Worm (Caenorhabditis elegans): Measurements from ENCODE around the gene gar-2.

Gene gar-2

ce11 chrIII:6341878-6342453 lies 32.8 kb downstream of the gar-2 start, which contains the start of gene rpn-13 (continued):
- peak; percentile 20 to 78 for TF ChIP-seq mdl-1 (tag; optimal IDR thresholded peaks at IDR 0.05)
- no peak for TF ChIP-seq daf-19 (GFP tag; conservative IDR thresholded peaks at IDR 0.05)
- TF ChIP-seq aha-1 (tag) = no peak
- TF ChIP-seq lsy-2 (tag; optimal IDR thresholded peaks at IDR 0.05) = peak; percentile 75 to 98
- TF ChIP-seq snpc-4 (tag; optimal IDR thresholded peaks at IDR 0.05) = no peak
- no peak for TF ChIP-seq daf-16 (GFP tag; optimal IDR thresholded peaks at IDR 0.05)
- TF ChIP-seq daf-16 (tag; optimal IDR thresholded peaks at IDR 0.05) = peak; percentile 49
- TF ChIP-seq hif-1 (tag; optimal IDR thresholded peaks at IDR 0.05) = peak in 1 of 2 experiments; percentile 19
- no peak for TF ChIP-seq aly-2 (tag; optimal IDR thresholded peaks at IDR 0.05)
- no peak for TF ChIP-seq mxl-3 (GFP tag; optimal IDR thresholded peaks at IDR 0.05)
- no peak for TF ChIP-seq lir-3 (tag; optimal IDR thresholded peaks at IDR 0.05)
- peak; percentile 54 for TF ChIP-seq nhr-6 (tag; optimal IDR thresholded peaks at IDR 0.05)
- no peak for TF ChIP-seq dmd-6 (GFP tag; IDR thresholded peaks at IDR 0.05)
- peak; percentile 53 for TF ChIP-seq dve-1 (tag; optimal IDR thresholded peaks at IDR 0.05; ENCODE audit: insufficient read depth)
- no peak for TF ChIP-seq zfp-2 (tag; optimal IDR thresholded peaks at IDR 0.05)
- peak; percentile 51 for TF ChIP-seq dpl-1 (GFP tag; optimal IDR thresholded peaks at IDR 0.05)
- no peak for TF ChIP-seq F44E2.7 (GFP tag; IDR thresholded peaks at IDR 0.05)
- TF ChIP-seq nhr-28 (tag; optimal IDR thresholded peaks at IDR 0.05) = peak; percentile 5
- peak; percentile 59 for TF ChIP-seq T20F7.1 (GFP tag; optimal IDR thresholded peaks at IDR 0.05)
- TF ChIP-seq hlh-11 (tag; optimal IDR thresholded peaks at IDR 0.05) = peak; percentile 36
- no peak for TF ChIP-seq pqm-1 (tag; optimal IDR thresholded peaks at IDR 0.05)
- TF ChIP-seq pha-4 (GFP tag; IDR thresholded peaks at IDR 0.05) = no peak
- no peak for TF ChIP-seq pha-4 (tag; optimal IDR thresholded peaks at IDR 0.05)
- no peak for TF ChIP-seq Y5F2A.4 (GFP tag; optimal IDR thresholded peaks at IDR 0.05)
- no peak for TF ChIP-seq daf-8 (GFP tag; IDR thresholded peaks at IDR 0.05)
- peak; percentile 96 for TF ChIP-seq hlh-30 (tag; optimal IDR thresholded peaks at IDR 0.05; ENCODE audit: insufficient read depth)

ce11 chrIII:6343229-6343628 lies 34.1 kb downstream of the gar-2 start, which contains the start of gene C56G2.9:
TSS of gene C56G2.9 (minus strand) at chrIII:6343329.
- no peak for TF ChIP-seq nhr-28 (tag; optimal IDR thresholded peaks at IDR 0.05)

- TF ChIP-seq nhr-11 (tag; optimal IDR thresholded peaks at IDR 0.05) = peak; percentile 78
- peak; percentile 87 for TF ChIP-seq mes-2 (tag; optimal IDR thresholded peaks at IDR 0.05; ENCODE audit: poor library complexity, severe bottlenecking)
- no peak for TF ChIP-seq daf-12 (tag; optimal IDR thresholded peaks at IDR 0.05)
- TF ChIP-seq hif-1 (tag; optimal IDR thresholded peaks at IDR 0.05) = peak in 1 of 2 experiments; percentile 57
- no peak for TF ChIP-seq set-16 (GFP tag; IDR thresholded peaks at IDR 0.05)
- no peak for TF ChIP-seq snpc-4 (tag; optimal IDR thresholded peaks at IDR 0.05)
- TF ChIP-seq zag-1 (tag; optimal IDR thresholded peaks at IDR 0.05) = no peak
- no peak for TF ChIP-seq ceh-82 (tag; optimal IDR thresholded peaks at IDR 0.05)
- TF ChIP-seq snpc-1.2 (GFP tag; IDR thresholded peaks at IDR 0.05) = no peak
- no peak for TF ChIP-seq lin-15B (tag; optimal IDR thresholded peaks at IDR 0.05)
- peak in 1 of 2 experiments; percentile 38 for TF ChIP-seq unc-62 (GFP tag; optimal IDR thresholded peaks at IDR 0.05 in 1 of 2)
- no peak for TF ChIP-seq unc-62 (tag; optimal IDR thresholded peaks at IDR 0.05)
- no peak for TF ChIP-seq Y75B8A.6 (GFP tag; IDR thresholded peaks at IDR 0.05)
- no peak for TF ChIP-seq lir-3 (tag; optimal IDR thresholded peaks at IDR 0.05)
- no peak for TF ChIP-seq zip-11 (GFP tag; IDR thresholded peaks at IDR 0.05)
- peak; percentile 38 for TF ChIP-seq nhr-10 (tag; optimal IDR thresholded peaks at IDR 0.05)
- peak; percentile 58; the same call in 1 of the 2 replicates for TF ChIP-seq mdt-29 (GFP tag; IDR thresholded peaks at IDR 0.05)
- TF ChIP-seq spr-1 (tag; optimal IDR thresholded peaks at IDR 0.05) = no peak
- peak in 1 of 2 experiments; percentile 66 for TF ChIP-seq daf-16 (GFP tag; optimal IDR thresholded peaks at IDR 0.05)
- TF ChIP-seq daf-16 (tag; optimal IDR thresholded peaks at IDR 0.05) = peak; percentile 64
- TF ChIP-seq mep-1 (tag; optimal IDR thresholded peaks at IDR 0.05) = peak; percentile 87
- TF ChIP-seq mxl-2 (GFP tag; conservative IDR thresholded peaks at IDR 0.05) = no peak
- TF ChIP-seq zfp-3 (GFP tag; conservative IDR thresholded peaks at IDR 0.05) = no peak
- no peak for TF ChIP-seq cey-2 (tag; optimal IDR thresholded peaks at IDR 0.05; ENCODE audit: borderline replicate concordance, insufficient read depth)
- TF ChIP-seq pqm-1 (tag; optimal IDR thresholded peaks at IDR 0.05) = no peak
- TF ChIP-seq lin-38 (GFP tag; IDR thresholded peaks at IDR 0.05) = peak; percentile 71
- TF ChIP-seq nhr-77 (tag; optimal IDR thresholded peaks at IDR 0.05) = peak; percentile 60
- no peak for TF ChIP-seq F10B5.3 (tag; optimal IDR thresholded peaks at IDR 0.05)
Observed at ce11 chrIII:6344737-6345136, 35.6 kb downstream of the gar-2 start.
